Worm (Caenorhabditis elegans): ENCODE measurements around the gene clec-227.

Gene clec-227

ce11 chrV:14481987-14482386 lies 9.7 kb downstream of the clec-227 start, which contains the start of gene R02D5.10:
Gene R02D5.10 (plus strand): TSS chrV:14482287.
- no peak for TF ChIP-seq ama-1 (optimal IDR thresholded peaks at IDR 0.05)
- no peak for TF ChIP-seq ztf-11 (tag; optimal IDR thresholded peaks at IDR 0.05)
- no peak for TF ChIP-seq unc-62 (GFP tag; optimal IDR thresholded peaks at IDR 0.05)
- no peak for TF ChIP-seq ztf-4 (tag; optimal IDR thresholded peaks at IDR 0.05)
- TF ChIP-seq gmeb-1 (tag; optimal IDR thresholded peaks at IDR 0.05): no peak
- no peak for TF ChIP-seq crh-2 (tag; optimal IDR thresholded peaks at IDR 0.05)
- TF ChIP-seq nhr-11 (tag; optimal IDR thresholded peaks at IDR 0.05): no peak
- no peak for TF ChIP-seq peb-1 (tag; optimal IDR thresholded peaks at IDR 0.05)
- no peak for TF ChIP-seq nhr-23 (tag; optimal IDR thresholded peaks at IDR 0.05)
- TF ChIP-seq nhr-21 (tag; optimal IDR thresholded peaks at IDR 0.05): no peak

ce11 chrV:14482728-14483210 lies 10.4 kb downstream of the clec-227 start, which contains the start of gene R02D5.3:
Gene R02D5.3 (plus strand): TSS chrV:14483160.
- TF ChIP-seq skn-1 (tag; optimal IDR thresholded peaks at IDR 0.05) (peak; percentile 61), lsy-2 (tag; optimal IDR thresholded peaks at IDR 0.05) (no peak), fos-1 (tag; optimal IDR thresholded peaks at IDR 0.05) (peak; percentile 96), mdl-1 (tag; optimal IDR thresholded peaks at IDR 0.05) (no peak), gmeb-1 (tag; optimal IDR thresholded peaks at IDR 0.05) (no peak)

- TF ChIP-seq zag-1 (tag; optimal IDR thresholded peaks at IDR 0.05) (no peak), lsy-2 (tag; optimal IDR thresholded peaks at IDR 0.05) (no peak), skn-1 (tag; optimal IDR thresholded peaks at IDR 0.05) (no peak), snpc-4 (tag; optimal IDR thresholded peaks at IDR 0.05) (no peak), R02D3.7 (tag; optimal IDR thresholded peaks at IDR 0.05) (no peak), mab-5 (tag; optimal IDR thresholded peaks at IDR 0.05) (no peak), fos-1 (tag; optimal IDR thresholded peaks at IDR 0.05) (no peak), elt-1 (tag; optimal IDR thresholded peaks at IDR 0.05) (no peak), mdl-1 (tag; optimal IDR thresholded peaks at IDR 0.05) (no peak), ceh-16 (tag; optimal IDR thresholded peaks at IDR 0.05) (no peak), C34F6.9 (tag; optimal IDR thresholded peaks at IDR 0.05) (no peak), gmeb-1 (tag; optimal IDR thresholded peaks at IDR 0.05) (no peak), nhr-12 (tag; optimal IDR thresholded peaks at IDR 0.05) (no peak), ztf-4 (tag; optimal IDR thresholded peaks at IDR 0.05) (no peak), nhr-237 (tag; optimal IDR thresholded peaks at IDR 0.05) (no peak), elt-3 (tag; optimal IDR thresholded peaks at IDR 0.05) (no peak), nhr-23 (tag; optimal IDR thresholded peaks at IDR 0.05) (no peak)
These were observed 12.3 kb downstream of the clec-227 start, which contains the start of gene R02D5.4 for ce11 chrV:14484582-14484981. Gene R02D5.4 (minus strand): TSS chrV:14484682.

ce11 chrV:14491097-14491496 lies 18.8 kb downstream of the clec-227 start:
- TF ChIP-seq skn-1 (tag; optimal IDR thresholded peaks at IDR 0.05) (no peak), nhr-10 (tag; optimal IDR thresholded peaks at IDR 0.05) (no peak), ztf-1 (GFP tag; conservative IDR thresholded peaks at IDR 0.05) (no peak), mdl-1 (tag; optimal IDR thresholded peaks at IDR 0.05) (no peak), nhr-6 (tag; optimal IDR thresholded peaks at IDR 0.05) (no peak), ceh-16 (tag; optimal IDR thresholded peaks at IDR 0.05) (no peak), nhr-237 (tag; optimal IDR thresholded peaks at IDR 0.05) (no peak), nhr-11 (tag; optimal IDR thresholded peaks at IDR 0.05) (no peak), nhr-25 (tag; optimal IDR thresholded peaks at IDR 0.05) (no peak), sem-4 (tag; optimal IDR thresholded peaks at IDR 0.05) (no peak), lin-11 (tag; optimal IDR thresholded peaks at IDR 0.05) (no peak), nhr-12 (tag; optimal IDR thresholded peaks at IDR 0.05) (no peak), mab-5 (tag; optimal IDR thresholded peaks at IDR 0.05) (no peak), egl-27 (tag; optimal IDR thresholded peaks at IDR 0.05) (no peak), sma-9 (GFP tag; optimal IDR thresholded peaks at IDR 0.05) (no peak), sma-9 (tag; optimal IDR thresholded peaks at IDR 0.05) (no peak), ama-1 (optimal IDR thresholded peaks at IDR 0.05) (no peak), unc-39 (tag; optimal IDR thresholded peaks at IDR 0.05) (no peak), unc-55 (GFP tag; optimal IDR thresholded peaks at IDR 0.05) (no peak)

- TF ChIP-seq ztf-11 (tag; optimal IDR thresholded peaks at IDR 0.05) (no peak), R02D3.7 (tag; optimal IDR thresholded peaks at IDR 0.05) (no peak), blmp-1 (tag; optimal IDR thresholded peaks at IDR 0.05; ENCODE audit: insufficient read depth) (no peak), lsy-2 (tag; optimal IDR thresholded peaks at IDR 0.05) (no peak), nhr-12 (tag; optimal IDR thresholded peaks at IDR 0.05) (no peak), lin-11 (tag; optimal IDR thresholded peaks at IDR 0.05) (no peak)
These were observed 21.3 kb downstream of the clec-227 start for ce11 chrV:14493665-14494064.

All from whole organism, L2 larva.